Fruit fly (Drosophila melanogaster) whole organism, embryonic: ENCODE results near the gene Upf1.

Source experiments
- Abd-B ChIP-seq: fragments of 200-800 bp; sonication (Bioruptor generic); optimal IDR thresholded peaks from 2 replicates; lab custom pipeline; 2018; ENCODE audit warnings: missing biosample characterization, mild to moderate bottlenecking, missing genetic modification characterization, moderate library complexity
- Asciz ChIP-seq: fragments of 200-800 bp; sonication (Bioruptor generic); optimal IDR thresholded peaks from 2 replicates; lab custom pipeline; 2017; ENCODE audit warnings: missing biosample characterization, mild to moderate bottlenecking, missing genetic modification characterization, missing genetic modification reagents
- Atf-2 ChIP-seq: fragments of 200-800 bp; sonication (Bioruptor generic); optimal IDR thresholded peaks from 2 replicates; lab custom pipeline; 2016; ENCODE audit warnings: missing biosample characterization, missing genetic modification characterization
- Atf3 ChIP-seq: fragments of 200-800 bp; sonication (Bioruptor generic); optimal IDR thresholded peaks from 3 replicates; lab custom pipeline; 2016; ENCODE audit warnings: missing biosample characterization, missing genetic modification characterization
- Awh ChIP-seq: fragments of 200-800 bp; sonication (Bioruptor generic); IDR thresholded peaks from 2 replicates; pipeline ENCODE4, ENCODE4 v1.3.6; 2022; ENCODE audit warnings: missing biosample characterization, missing genetic modification characterization
- CG12236 ChIP-seq: fragments of 200-800 bp; sonication (Bioruptor generic); optimal IDR thresholded peaks from 2 replicates; lab custom pipeline; 2016; ENCODE audit warnings: missing biosample characterization, missing genetic modification characterization
- CG12942 ChIP-seq: fragments of 200-800 bp; sonication (Bioruptor generic); optimal IDR thresholded peaks from 3 replicates; lab custom pipeline; 2016; ENCODE audit warnings: missing biosample characterization, missing genetic modification characterization
- CG13123 ChIP-seq: fragments of 200-800 bp; sonication (Bioruptor generic); optimal IDR thresholded peaks from 2 replicates; lab custom pipeline; 2016; ENCODE audit warnings: missing biosample characterization, missing genetic modification characterization
- CG13894 ChIP-seq: fragments of 200-800 bp; sonication (Bioruptor generic); optimal IDR thresholded peaks from 3 replicates; lab custom pipeline; 2018; ENCODE audit warnings: missing biosample characterization, mild to moderate bottlenecking, missing genetic modification characterization, moderate library complexity
- CG14050 ChIP-seq: fragments of 200-800 bp; sonication (Bioruptor generic); IDR thresholded peaks from 3 replicates; pipeline ENCODE4 v1.3.6; 2022; ENCODE audit warnings: missing biosample characterization, missing genetic modification characterization
- CG1529 ChIP-seq: fragments of 200-800 bp; sonication (Bioruptor generic); optimal IDR thresholded peaks from 3 replicates; lab custom pipeline; 2018; ENCODE audit warnings: missing biosample characterization, missing genetic modification characterization
- CG16815 ChIP-seq: fragments of 200-800 bp; sonication (Bioruptor generic); optimal IDR thresholded peaks from 3 replicates; lab custom pipeline; 2017; ENCODE audit warnings: missing biosample characterization, mild to moderate bottlenecking, missing genetic modification characterization
- CG16863 ChIP-seq: fragments of 200-800 bp; sonication (Bioruptor generic); optimal IDR thresholded peaks from 3 replicates; lab custom pipeline; 2016; ENCODE audit warnings: missing biosample characterization, missing genetic modification characterization
- CG17359 ChIP-seq: fragments of 200-800 bp; sonication (Bioruptor generic); optimal IDR thresholded peaks from 3 replicates; lab custom pipeline; 2018; ENCODE audit warnings: missing biosample characterization, mild to moderate bottlenecking, missing genetic modification characterization, moderate library complexity
- CG18011 ChIP-seq: fragments of 200-800 bp; sonication (Bioruptor generic); optimal IDR thresholded peaks from 2 replicates; lab custom pipeline; 2017; ENCODE audit warnings: missing biosample characterization, missing genetic modification characterization, mild to moderate bottlenecking, moderate library complexity, missing genotype
- CG1832 ChIP-seq: fragments of 200-800 bp; sonication (Bioruptor generic); optimal IDR thresholded peaks from 2 replicates; lab custom pipeline; 2017; ENCODE audit warnings: missing biosample characterization, mild to moderate bottlenecking, missing genetic modification characterization, inconsistent platforms
- CG31224 ChIP-seq: fragments of 200-800 bp; sonication (Bioruptor generic); IDR thresholded peaks from 2 replicates; pipeline ENCODE4 v1.3.6; 2022; ENCODE audit warnings: missing biosample characterization, missing genetic modification characterization
- CG32767 ChIP-seq: fragments of 200-800 bp; sonication (Bioruptor generic); IDR thresholded peaks from 2 replicates; pipeline ENCODE4 v1.3.6; 2022; ENCODE audit warnings: missing biosample characterization, missing genetic modification characterization
- CG3995 ChIP-seq: fragments of 200-800 bp; sonication (Bioruptor generic); optimal IDR thresholded peaks from 3 replicates; lab custom pipeline; 2016; ENCODE audit warnings: missing biosample characterization, missing genetic modification characterization
- CG4404 ChIP-seq: fragments of 200-800 bp; sonication (Bioruptor generic); IDR thresholded peaks from 2 replicates; pipeline ENCODE4 v1.3.6; 2022; ENCODE audit warnings: missing biosample characterization, missing genetic modification characterization
- CG4617 ChIP-seq: fragments of 200-800 bp; sonication (Bioruptor generic); optimal IDR thresholded peaks from 3 replicates; lab custom pipeline; 2016; ENCODE audit warnings: missing biosample characterization, missing genetic modification characterization, borderline replicate concordance
- CG5180 ChIP-seq: fragments of 200-800 bp; sonication (Bioruptor generic); optimal IDR thresholded peaks from 3 replicates; lab custom pipeline; 2017; ENCODE audit warnings: missing biosample characterization, missing genetic modification characterization, mild to moderate bottlenecking, moderate library complexity, missing genetic modification reagents
- CG6175 ChIP-seq: fragments of 200-800 bp; sonication (Bioruptor generic); IDR thresholded peaks from 3 replicates; pipeline ENCODE4 v1.3.6; 2022; ENCODE audit warnings: missing biosample characterization, missing genetic modification characterization
- CG7357 ChIP-seq: fragments of 200-800 bp; sonication (Bioruptor generic); IDR thresholded peaks from 3 replicates; pipeline ENCODE4 v1.3.6; 2022; ENCODE audit warnings: missing biosample characterization, missing genetic modification characterization
- CG7928 ChIP-seq: fragments of 200-800 bp; sonication (Bioruptor generic); optimal IDR thresholded peaks from 2 replicates; lab custom pipeline; 2017; ENCODE audit warnings: missing biosample characterization, mild to moderate bottlenecking, missing genetic modification characterization
- CG8478 ChIP-seq: fragments of >200 bp; optimal IDR thresholded peaks from 2 replicates; lab custom pipeline; 2018
- CG9727 ChIP-seq: fragments of 200-800 bp; sonication (Bioruptor generic); optimal IDR thresholded peaks from 3 replicates; lab custom pipeline; 2017; ENCODE audit warnings: missing biosample characterization, mild to moderate bottlenecking, missing genetic modification characterization
- Dbx ChIP-seq: fragments of 200-800 bp; sonication (Bioruptor generic); IDR thresholded peaks from 3 replicates; pipeline ENCODE4 v1.3.6; 2022; ENCODE audit warnings: missing biosample characterization, missing genetic modification characterization
- ERR ChIP-seq: fragments of 200-800 bp; sonication (Bioruptor generic); optimal IDR thresholded peaks from 2 replicates; lab custom pipeline; 2016; ENCODE audit warnings: missing biosample characterization, missing genetic modification characterization
- Fer1 ChIP-seq: fragments of 200-800 bp; sonication (Bioruptor generic); optimal IDR thresholded peaks from 2 replicates; lab custom pipeline; 2017; ENCODE audit warnings: missing biosample characterization, mild to moderate bottlenecking, missing genetic modification characterization
- Fer3 ChIP-seq: fragments of 200-800 bp; sonication (Bioruptor generic); optimal IDR thresholded peaks from 2 replicates; lab custom pipeline; 2018; ENCODE audit warnings: missing biosample characterization, mild to moderate bottlenecking, missing genetic modification characterization, moderate library complexity
- GATAe ChIP-seq: fragments of 200-800 bp; sonication (Bioruptor generic); conservative IDR thresholded peaks from 2 replicates; pipeline ENCODE4 v1.3.6; 2022; ENCODE audit warnings: missing biosample characterization, missing genetic modification characterization
- HmgZ ChIP-seq: fragments of 200-800 bp; sonication (Bioruptor generic); optimal IDR thresholded peaks from 2 replicates; lab custom pipeline; 2018; ENCODE audit warnings: missing biosample characterization, mild to moderate bottlenecking, missing genetic modification characterization
- Lim3 ChIP-seq: fragments of 200-800 bp; sonication (Bioruptor generic); IDR thresholded peaks from 2 replicates; pipeline ENCODE4 v1.3.6; 2022; ENCODE audit warnings: missing biosample characterization, missing genetic modification characterization
- PHDP ChIP-seq: fragments of 200-800 bp; sonication (Bioruptor generic); optimal IDR thresholded peaks from 3 replicates; lab custom pipeline; 2018; ENCODE audit warnings: missing biosample characterization, mild to moderate bottlenecking, missing genetic modification characterization, moderate library complexity
- Sin3A ChIP-seq: fragments of >200 bp; optimal IDR thresholded peaks from 2 replicates; lab custom pipeline; 2018
- Xbp1 ChIP-seq: fragments of 200-800 bp; sonication (Bioruptor generic); optimal IDR thresholded peaks from 3 replicates; lab custom pipeline; 2016; ENCODE audit warnings: missing biosample characterization, mild to moderate bottlenecking, missing genetic modification characterization
- az2 ChIP-seq: fragments of 200-800 bp; sonication (Bioruptor generic); optimal IDR thresholded peaks from 3 replicates; lab custom pipeline; 2016; ENCODE audit warnings: missing biosample characterization, missing genetic modification characterization
- bcd ChIP-seq: fragments of 200-800 bp; sonication (Bioruptor generic); optimal IDR thresholded peaks from 2 replicates; lab custom pipeline; 2017; ENCODE audit warnings: missing biosample characterization, mild to moderate bottlenecking, missing genetic modification characterization
- cato ChIP-seq: fragments of 200-800 bp; sonication (Bioruptor generic); optimal IDR thresholded peaks from 2 replicates; lab custom pipeline; 2016; ENCODE audit warnings: missing biosample characterization, missing genetic modification characterization, borderline replicate concordance
- croc ChIP-seq: fragments of 200-800 bp; sonication (Bioruptor generic); conservative IDR thresholded peaks from 3 replicates; pipeline ENCODE4 v1.3.6; 2022; ENCODE audit warnings: missing biosample characterization, missing genetic modification characterization
- emc ChIP-seq: fragments of 200-800 bp; sonication (Bioruptor generic); optimal IDR thresholded peaks from 2 replicates; lab custom pipeline; 2016; ENCODE audit warnings: missing biosample characterization, missing genetic modification characterization
- exex ChIP-seq: fragments of 200-800 bp; sonication (Bioruptor generic); optimal IDR thresholded peaks from 4 replicates; lab custom pipeline; 2018; ENCODE audit warnings: missing biosample characterization, mild to moderate bottlenecking, missing genetic modification characterization, moderate library complexity
- fd102C ChIP-seq: fragments of 200-800 bp; sonication (Bioruptor generic); optimal IDR thresholded peaks from 2 replicates; lab custom pipeline; 2018; ENCODE audit warnings: missing biosample characterization, mild to moderate bottlenecking, missing genetic modification characterization, moderate library complexity
- h ChIP-seq: fragments of >200 bp; optimal IDR thresholded peaks from 2 replicates; lab custom pipeline; 2017
- klu ChIP-seq: fragments of 200-800 bp; sonication (Bioruptor generic); IDR thresholded peaks from 2 replicates; pipeline ENCODE4 v1.3.6; 2022; ENCODE audit warnings: missing biosample characterization, missing genetic modification characterization
- pita ChIP-seq: fragments of 200-800 bp; sonication (Bioruptor generic); optimal IDR thresholded peaks from 2 replicates; lab custom pipeline; 2017; ENCODE audit warnings: missing biosample characterization, mild to moderate bottlenecking, missing genetic modification characterization
- sc ChIP-seq, 3 experiments: fragments of >200 bp in 2 of 3; fragments of 200-800 bp in 1 of 3; sonication (Bioruptor generic) in 1 of 3; optimal IDR thresholded peaks; 2 replicates in 2 of 3; 3 replicates in 1 of 3; lab custom pipeline; 2017; ENCODE audit warnings: mild to moderate bottlenecking in 1 of 3, missing biosample characterization in 1 of 3, missing genetic modification characterization in 1 of 3, missing genetic modification reagents in 1 of 3
- sima ChIP-seq: fragments of 200-800 bp; sonication (Bioruptor generic); optimal IDR thresholded peaks from 2 replicates; lab custom pipeline; 2016; ENCODE audit warnings: missing biosample characterization, missing genetic modification characterization
- sob ChIP-seq: fragments of 200-800 bp; sonication (Bioruptor generic); IDR thresholded peaks from 2 replicates; pipeline ENCODE4 v1.3.6; 2022; ENCODE audit warnings: missing biosample characterization, missing genetic modification characterization
- tna ChIP-seq: fragments of 200-800 bp; sonication (Bioruptor generic); IDR thresholded peaks from 2 replicates; pipeline ENCODE4 v1.3.6; 2022; ENCODE audit warnings: missing biosample characterization, missing genetic modification characterization; ENCODE audit not compliant: partially characterized antibody
- tx ChIP-seq: fragments of 200-800 bp; sonication (Bioruptor generic); optimal IDR thresholded peaks from 2 replicates; lab custom pipeline; 2016; ENCODE audit warnings: missing biosample characterization, missing genetic modification characterization
- zfh2 ChIP-seq: fragments of 200-800 bp; sonication (Bioruptor generic); optimal IDR thresholded peaks from 2 replicates; lab custom pipeline; 2016; ENCODE audit warnings: missing biosample characterization, missing genetic modification characterization

The Upf1 gene

DNA sequence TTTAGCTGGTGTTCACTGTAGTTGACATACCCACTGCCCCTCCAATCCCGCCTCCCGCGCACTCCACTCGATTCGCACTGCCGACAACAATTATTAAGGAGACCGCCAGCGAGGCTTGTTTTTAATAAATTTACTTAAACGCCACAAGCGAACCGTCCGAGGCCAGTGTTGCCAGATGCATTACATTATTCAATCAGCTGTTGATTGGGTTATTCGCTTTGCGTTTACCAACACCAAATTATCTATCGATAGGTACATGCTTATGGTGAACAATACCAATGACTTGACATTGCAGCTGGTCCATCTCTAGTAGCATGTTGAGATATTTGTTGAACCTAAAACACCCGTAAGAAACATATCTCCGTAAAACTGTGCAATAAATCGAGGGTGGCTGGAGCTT is 18.2 kb downstream of the Upf1 start, which contains the start of the genes CG10353 and SelG (continued):
- no peak for TF ChIP-seq pita (GFP tag; lab: Kevin White, UChicago)
- no peak for TF ChIP-seq CG1832
- TF ChIP-seq Abd-B (GFP tag; lab: Kevin White, UChicago): no peak
- TF ChIP-seq CG13123 (GFP tag; lab: Kevin White, UChicago): no peak
- TF ChIP-seq sc (optimal IDR thresholded peaks at IDR 0.05; lab: Kevin White, UChicago): no peak
- no peak for TF ChIP-seq sc (GFP tag; optimal IDR thresholded peaks at IDR 0.05; lab: Kevin White, UChicago)
- TF ChIP-seq CG8478: no peak
- TF ChIP-seq GATAe (GFP tag; lab: Robert Waterston, UW): no peak
- no peak for TF ChIP-seq Atf-2
- TF ChIP-seq CG17359 (tag; lab: Kevin White, UChicago): no peak
- no peak for TF ChIP-seq Awh (GFP tag; lab: Robert Waterston, UW)
- TF ChIP-seq CG5180 (GFP tag; lab: Kevin White, UChicago): no peak
- no peak for TF ChIP-seq tx (GFP tag; lab: Kevin White, UChicago)
- no peak for TF ChIP-seq CG1529 (GFP tag; lab: Kevin White, UChicago)
- TF ChIP-seq CG12236 (GFP tag; lab: Kevin White, UChicago): no peak
- TF ChIP-seq klu (GFP tag; lab: Robert Waterston, UW): no peak
- no peak for TF ChIP-seq CG7357 (GFP tag; lab: Robert Waterston, UW)
- peak; percentile 11 for TF ChIP-seq exex
- TF ChIP-seq sima (GFP tag; lab: Kevin White, UChicago): no peak
- peak; percentile 72 for TF ChIP-seq ERR (GFP tag; lab: Kevin White, UChicago)
- TF ChIP-seq Asciz: no peak
- peak; percentile 69 for TF ChIP-seq HmgZ (tag; lab: Kevin White, UChicago)
- TF ChIP-seq CG9727 (GFP tag; lab: Kevin White, UChicago): no peak
- no peak for TF ChIP-seq Fer3 (tag; lab: Kevin White, UChicago)
- TF ChIP-seq Fer1 (GFP tag; lab: Kevin White, UChicago): peak; percentile 44
- TF ChIP-seq CG4617 (GFP tag; lab: Kevin White, UChicago): peak; percentile 71
- TF ChIP-seq CG6175 (GFP tag; lab: Robert Waterston, UW): no peak
- TF ChIP-seq croc: no peak
- no peak for TF ChIP-seq CG4404 (GFP tag; lab: Robert Waterston, UW)
- no peak for TF ChIP-seq CG32767
- TF ChIP-seq h (lab: Kevin White, UChicago): no peak
- TF ChIP-seq CG7928 (GFP tag; lab: Kevin White, UChicago): no peak
- TF ChIP-seq CG16863 (GFP tag; lab: Kevin White, UChicago): peak; percentile 10
- TF ChIP-seq fd102C (GFP tag; lab: Kevin White, UChicago): no peak
- peak; percentile 76 for TF ChIP-seq CG3995 (GFP tag; lab: Kevin White, UChicago)
- TF ChIP-seq emc (GFP tag; lab: Kevin White, UChicago): no peak
- TF ChIP-seq Lim3 (GFP tag; lab: Robert Waterston, UW): no peak
- TF ChIP-seq Xbp1 (GFP tag; lab: Kevin White, UChicago): peak; percentile 42
- TF ChIP-seq CG16815 (GFP tag; lab: Kevin White, UChicago): no peak
- TF ChIP-seq Dbx (GFP tag; lab: Robert Waterston, UW): no peak
- peak; percentile 21 for TF ChIP-seq PHDP (tag; lab: Kevin White, UChicago)
- TF ChIP-seq sob: peak; percentile 53
- peak; percentile 65 for TF ChIP-seq tna (GFP tag; lab: Robert Waterston, UW)
- TF ChIP-seq az2: no peak
- peak; percentile 35 for TF ChIP-seq Sin3A (lab: Kevin White, UChicago)
- TF ChIP-seq CG18011 (GFP tag; lab: Kevin White, UChicago): no peak
- TF ChIP-seq CG13894 (tag; lab: Kevin White, UChicago): peak; percentile 34
- TF ChIP-seq cato (GFP tag; lab: Kevin White, UChicago): no peak
- no peak for TF ChIP-seq Atf3
- no peak for TF ChIP-seq CG31224 (GFP tag; lab: Robert Waterston, UW)
- peak; percentile 26 for TF ChIP-seq bcd (GFP tag; lab: Kevin White, UChicago)
- TF ChIP-seq CG12942 (GFP tag; lab: Kevin White, UChicago): peak; percentile 36
- TF ChIP-seq CG14050 (GFP tag; lab: Robert Waterston, UW): no peak
- peak; percentile 58 for TF ChIP-seq zfh2 (GFP tag; lab: Kevin White, UChicago)
